Worm (Caenorhabditis elegans): Measurements from ENCODE around the gene frm-8.
"Not testable (repeated sequence)": the region's sequence is repeated elsewhere in the genome, so short reads cannot be mapped to it uniquely, and the experiment has no call there.

Gene frm-8

DNA sequence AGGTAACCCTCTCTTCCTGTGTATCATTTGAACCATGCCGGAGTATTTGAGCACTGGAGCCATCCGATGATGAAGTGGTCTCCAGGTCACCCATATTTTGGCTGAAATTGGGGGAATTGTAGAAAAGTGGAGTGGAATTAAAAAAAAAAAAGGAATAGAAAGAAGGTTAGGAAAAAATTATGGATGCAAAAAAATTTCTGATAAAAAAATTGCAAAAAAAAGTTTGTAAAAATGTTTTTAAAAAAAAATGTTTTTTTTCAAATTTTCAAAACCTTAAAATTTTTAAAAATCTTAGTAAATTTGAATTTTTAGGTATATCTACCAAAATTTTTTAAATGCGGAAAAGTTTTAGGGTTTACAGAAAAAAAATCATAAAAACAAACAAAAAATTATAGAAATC lies at the start of gene frm-8:
Gene frm-8 (minus strand): TSS at position 101 of the 400 bp plus-strand sequence.
- TF ChIP-seq nhr-28 (tag; optimal IDR thresholded peaks at IDR 0.05) (no peak), pag-3 (tag; optimal IDR thresholded peaks at IDR 0.05; ENCODE audit: borderline replicate concordance, insufficient read depth) (no peak), unc-30 (tag; optimal IDR thresholded peaks at IDR 0.05) (no peak), unc-98 (GFP tag; IDR thresholded peaks at IDR 0.05) (no peak), C34B4.2 (tag; optimal IDR thresholded peaks at IDR 0.05) (no peak), sox-4 (tag; optimal IDR thresholded peaks at IDR 0.05) (no peak), tlp-1 (tag; optimal IDR thresholded peaks at IDR 0.05) (no peak), ztf-4 (tag; optimal IDR thresholded peaks at IDR 0.05) (no peak), fkh-8 (tag; optimal IDR thresholded peaks at IDR 0.05) (no peak), pax-3 (tag; optimal IDR thresholded peaks at IDR 0.05) (no peak), unc-130 (tag; optimal IDR thresholded peaks at IDR 0.05) (no peak), lin-14 (GFP tag; optimal IDR thresholded peaks at IDR 0.05) (no peak), skn-1 (tag; optimal IDR thresholded peaks at IDR 0.05) (no peak), zag-1 (tag; optimal IDR thresholded peaks at IDR 0.05) (no peak), dpl-1 (GFP tag; optimal IDR thresholded peaks at IDR 0.05) (no peak), rnt-1 (tag; optimal IDR thresholded peaks at IDR 0.05) (no peak)

DNA sequence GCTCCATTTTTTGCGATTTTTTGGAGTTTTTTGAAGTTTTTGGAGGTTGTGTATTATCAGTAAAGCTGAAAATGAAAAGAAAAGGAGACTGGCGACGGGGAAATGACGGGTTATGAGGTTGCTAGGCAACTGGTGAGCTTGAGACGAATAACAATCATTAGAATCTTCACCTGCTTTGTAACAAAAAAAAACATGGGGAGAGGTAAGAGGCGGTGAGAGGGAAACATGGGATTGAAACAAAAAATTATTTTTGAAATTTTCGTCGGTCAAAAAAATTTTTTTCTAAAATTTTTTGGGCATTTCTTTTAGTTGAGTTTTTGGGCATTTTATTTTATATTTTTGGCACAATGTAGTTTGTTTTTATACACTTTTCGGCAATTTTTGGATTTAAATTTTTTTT lies 47.7 kb upstream of the frm-8 start, which contains the start of gene Y53G8AM.7:
Gene Y53G8AM.7 (minus strand): TSS at position 101 of the 400 bp plus-strand sequence.
- no peak for TF ChIP-seq lin-39 (tag; optimal IDR thresholded peaks at IDR 0.05)
- no peak for TF ChIP-seq ztf-4 (tag; optimal IDR thresholded peaks at IDR 0.05)
- no peak for TF ChIP-seq vab-15 (tag; optimal IDR thresholded peaks at IDR 0.05)
- peak; percentile 14 for TF ChIP-seq fkh-8 (tag; optimal IDR thresholded peaks at IDR 0.05)
- no peak for TF ChIP-seq fos-1 (tag; optimal IDR thresholded peaks at IDR 0.05)
- TF ChIP-seq nhr-20 (tag; optimal IDR thresholded peaks at IDR 0.05) = no peak
- TF ChIP-seq egl-27 (tag; optimal IDR thresholded peaks at IDR 0.05) = no peak
- no peak for TF ChIP-seq efl-1 (optimal IDR thresholded peaks at IDR 0.05)
- peak in 1 of 2 experiments; percentile 17 for TF ChIP-seq efl-1 (GFP tag; optimal IDR thresholded peaks at IDR 0.05 in 1 of 2)
- no peak for TF ChIP-seq rnt-1 (tag; optimal IDR thresholded peaks at IDR 0.05)

DNA sequence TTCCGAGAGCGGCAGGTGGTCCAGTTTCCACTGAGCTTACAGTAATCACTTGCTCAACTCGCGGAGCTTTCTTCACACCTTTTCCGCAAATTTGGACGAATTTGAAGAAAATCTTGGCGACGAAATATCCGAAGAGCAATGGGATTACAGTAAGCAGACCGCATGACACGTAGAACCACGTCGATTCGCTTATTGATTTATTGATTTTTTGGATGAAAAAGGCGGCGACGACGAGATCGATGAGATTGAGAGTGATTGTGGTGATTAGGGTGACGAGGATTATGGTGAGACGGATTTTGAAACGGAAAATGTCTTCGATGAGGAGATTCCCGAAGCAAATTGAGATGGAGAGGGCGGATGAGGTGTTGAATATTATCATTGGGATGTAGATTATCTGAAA lies 44.7 kb upstream of the frm-8 start:
- TF ChIP-seq mep-1 (tag; optimal IDR thresholded peaks at IDR 0.05) (no peak), fkh-4 (tag; optimal IDR thresholded peaks at IDR 0.05; ENCODE audit: borderline replicate concordance) (no peak), mef-2 (tag; optimal IDR thresholded peaks at IDR 0.05) (no peak), elt-2 (tag; optimal IDR thresholded peaks at IDR 0.05) (no peak), alr-1 (tag; optimal IDR thresholded peaks at IDR 0.05; ENCODE audit: borderline replicate concordance) (no peak), hlh-4 (tag; optimal IDR thresholded peaks at IDR 0.05) (no peak), hpl-2 (GFP tag; optimal IDR thresholded peaks at IDR 0.05) (no peak), grh-1 (GFP tag; IDR thresholded peaks at IDR 0.05) (no peak), lin-35 (GFP tag; optimal IDR thresholded peaks at IDR 0.05) (no peak), mab-9 (GFP tag; IDR thresholded peaks at IDR 0.05) (no peak), sox-4 (tag; optimal IDR thresholded peaks at IDR 0.05) (no peak), vab-15 (tag; optimal IDR thresholded peaks at IDR 0.05) (no peak)

DNA sequence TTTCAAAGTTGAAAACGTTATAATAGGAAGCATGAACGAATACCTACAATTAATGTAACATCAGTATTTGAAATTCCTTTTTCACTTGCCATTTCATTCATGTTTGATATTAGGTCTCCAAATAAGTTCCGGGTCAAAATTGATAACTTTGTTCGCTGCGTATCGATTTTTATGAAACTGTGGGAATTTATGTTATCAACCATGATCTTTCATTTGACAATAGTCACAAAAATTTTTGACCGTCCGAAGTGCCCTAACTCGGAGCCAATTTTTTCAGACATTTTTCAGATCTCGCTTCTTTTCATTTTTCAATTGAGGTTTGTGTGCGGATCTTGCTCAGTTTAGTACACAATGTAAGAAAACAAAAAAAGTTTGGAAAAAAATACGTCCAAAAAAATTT lies 40.7 kb upstream of the frm-8 start, which contains the start of gene Y53G8AM.6:
Gene Y53G8AM.6 (minus strand): TSS at position 101 of the 400 bp plus-strand sequence.
- TF ChIP-seq xbp-1 (tag; optimal IDR thresholded peaks at IDR 0.05); pqm-1 (tag; optimal IDR thresholded peaks at IDR 0.05); unc-98 (GFP tag; IDR thresholded peaks at IDR 0.05): not testable (repeated sequence)

DNA sequence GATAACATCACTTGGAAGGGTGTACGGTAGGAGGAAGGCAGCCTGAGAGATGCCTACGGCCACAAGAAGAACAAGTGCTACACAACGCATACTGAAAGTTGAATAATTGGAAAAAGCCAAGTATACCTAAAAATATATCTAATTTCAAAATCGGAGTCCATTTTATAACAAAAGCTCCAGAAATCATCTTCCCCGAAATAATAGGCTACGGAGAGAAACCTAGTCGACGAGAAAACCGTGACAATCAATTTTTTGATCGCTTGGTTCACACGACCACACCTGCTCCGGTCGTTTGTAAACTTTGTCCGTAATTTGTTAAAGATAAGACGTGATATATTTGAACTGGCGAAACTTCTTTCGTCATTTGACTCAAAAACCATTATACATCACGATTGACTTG lies 39.4 kb upstream of the frm-8 start, which contains the start of gene nspg-7.2:
Gene nspg-7.2 (minus strand): TSS at position 101 of the 400 bp plus-strand sequence.
- TF ChIP-seq C34B4.2 (tag; optimal IDR thresholded peaks at IDR 0.05) (no peak), nhr-47 (tag; optimal IDR thresholded peaks at IDR 0.05) (no peak), efl-1 (optimal IDR thresholded peaks at IDR 0.05) (no peak), efl-1 (GFP tag; optimal IDR thresholded peaks at IDR 0.05 in 1 of 2) (no peak), unc-130 (tag; optimal IDR thresholded peaks at IDR 0.05) (no peak), mef-2 (tag; optimal IDR thresholded peaks at IDR 0.05) (no peak), fkh-10 (GFP tag; optimal IDR thresholded peaks at IDR 0.05) (no peak), sptf-1 (tag; optimal IDR thresholded peaks at IDR 0.05) (no peak), lin-14 (GFP tag; optimal IDR thresholded peaks at IDR 0.05) (no peak), vab-15 (tag; optimal IDR thresholded peaks at IDR 0.05) (no peak), zag-1 (tag; optimal IDR thresholded peaks at IDR 0.05) (no peak), aha-1 (tag; optimal IDR thresholded peaks at IDR 0.05) (no peak), lir-3 (tag; optimal IDR thresholded peaks at IDR 0.05; ENCODE audit: poor library complexity) (no peak), ceh-88 (GFP tag; IDR thresholded peaks at IDR 0.05) (no peak), ces-1 (GFP tag; optimal IDR thresholded peaks at IDR 0.05) (no peak), sup-37 (GFP tag; optimal IDR thresholded peaks at IDR 0.05) (no peak), unc-86 (tag; optimal IDR thresholded peaks at IDR 0.05) (no peak), ama-1 (optimal IDR thresholded peaks at IDR 0.05) (no peak), elt-2 (tag; optimal IDR thresholded peaks at IDR 0.05) (no peak)

All from whole organism, L1 larva.